Worm (Caenorhabditis elegans) whole organism, late embryonic: ENCODE measurements around the gene C40A11.7.
"Not testable (repeated sequence)": the region's sequence is repeated elsewhere in the genome, so short reads cannot be mapped to it uniquely, and the experiment has no call there.

Source experiments
- C08G9.2 ChIP-seq: sonication (generic microtip); optimal IDR thresholded peaks from 2 replicates; lab custom pipeline; 2016; ENCODE audit warnings: mild to moderate bottlenecking, missing genetic modification characterization, moderate library complexity, missing compliant biosample characterization
- F13H6.1 ChIP-seq: sonication (generic microtip); optimal IDR thresholded peaks from 2 replicates; lab custom pipeline; 2016; ENCODE audit warnings: missing genetic modification characterization, missing compliant biosample characterization
- K02D7.2 ChIP-seq: sonication (generic microtip); optimal IDR thresholded peaks from 2 replicates; lab custom pipeline; 2017; ENCODE audit warnings: mild to moderate bottlenecking, missing genetic modification characterization, missing compliant biosample characterization
- ahr-1 ChIP-seq: sonication (generic microtip); optimal IDR thresholded peaks from 2 replicates; lab custom pipeline; 2016; ENCODE audit warnings: missing genetic modification characterization, missing compliant biosample characterization
- ama-1 ChIP-seq: fragments of 150-350 bp; optimal IDR thresholded peaks from 2 replicates; lab custom pipeline; 2014
- ceh-22 ChIP-seq: sonication (generic microtip); optimal IDR thresholded peaks from 2 replicates; lab custom pipeline; 2017; ENCODE audit warnings: missing biosample characterization, missing genetic modification characterization
- ceh-31 ChIP-seq: sonication (generic microtip); optimal IDR thresholded peaks from 2 replicates; lab custom pipeline; 2016; ENCODE audit warnings: missing genetic modification characterization, missing compliant biosample characterization
- ceh-34 ChIP-seq: sonication (generic microtip); optimal IDR thresholded peaks from 2 replicates; lab custom pipeline; 2016; ENCODE audit warnings: mild to moderate bottlenecking, missing genetic modification characterization, missing compliant biosample characterization
- ceh-45 ChIP-seq: fragments of 200-800 bp; sonication (Bioruptor generic); IDR thresholded peaks from 2 replicates; pipeline ENCODE4 v1.3.6; 2022; ENCODE audit warnings: missing genetic modification reagents, missing genetic modification characterization, missing compliant biosample characterization
- ceh-48 ChIP-seq: sonication (generic microtip); optimal IDR thresholded peaks from 2 replicates; lab custom pipeline; 2016; ENCODE audit warnings: missing genetic modification characterization, inconsistent platforms, missing compliant biosample characterization
- dve-1 ChIP-seq: sonication (generic microtip); optimal IDR thresholded peaks from 2 replicates; lab custom pipeline; 2017; ENCODE audit warnings: antibody characterized with exemption, mild to moderate bottlenecking, missing genetic modification characterization, missing compliant biosample characterization
- elt-4 ChIP-seq: sonication (generic microtip); optimal IDR thresholded peaks from 2 replicates; lab custom pipeline; 2016; ENCODE audit warnings: missing genetic modification characterization, missing compliant biosample characterization
- eyg-1 ChIP-seq: sonication (generic microtip); optimal IDR thresholded peaks from 2 replicates; lab custom pipeline; 2016; ENCODE audit warnings: missing genotype, missing genetic modification characterization, missing compliant biosample characterization
- fkh-10 ChIP-seq: fragments of 150-350 bp; optimal IDR thresholded peaks from 2 replicates; lab custom pipeline; 2014; ENCODE audit warnings: missing biosample characterization, missing genetic modification reagents, missing genetic modification characterization
- fkh-6 ChIP-seq: sonication (generic microtip); optimal IDR thresholded peaks from 2 replicates; lab custom pipeline; 2016; ENCODE audit warnings: missing genetic modification characterization, missing compliant biosample characterization
- hlh-13 ChIP-seq: fragments of 200-800 bp; sonication (Bioruptor generic); optimal IDR thresholded peaks from 2 replicates; lab custom pipeline; 2018; ENCODE audit warnings: mild to moderate bottlenecking, missing genetic modification characterization, missing compliant biosample characterization
- hlh-6 ChIP-seq: sonication (generic microtip); optimal IDR thresholded peaks from 2 replicates; lab custom pipeline; 2016; ENCODE audit warnings: missing genotype, missing genetic modification characterization, missing compliant biosample characterization
- hlh-8 ChIP-seq: sonication (generic microtip); optimal IDR thresholded peaks from 2 replicates; lab custom pipeline; 2016; ENCODE audit warnings: missing genotype, missing genetic modification characterization, missing compliant biosample characterization
- madf-2 ChIP-seq: sonication (generic microtip); optimal IDR thresholded peaks from 2 replicates; lab custom pipeline; 2017; ENCODE audit warnings: missing genetic modification characterization, missing compliant biosample characterization
- mec-3 ChIP-seq: sonication (generic microtip); optimal IDR thresholded peaks from 2 replicates; lab custom pipeline; 2016; ENCODE audit warnings: borderline replicate concordance, missing genetic modification characterization, missing compliant biosample characterization
- nhr-232 ChIP-seq: sonication (generic microtip); optimal IDR thresholded peaks from 2 replicates; lab custom pipeline; 2016; ENCODE audit warnings: missing genetic modification characterization, missing compliant biosample characterization
- npax-4 ChIP-seq: sonication (generic microtip); optimal IDR thresholded peaks from 2 replicates; lab custom pipeline; 2016; ENCODE audit warnings: missing genetic modification characterization, missing compliant biosample characterization
- pag-3 ChIP-seq: sonication (generic microtip); optimal IDR thresholded peaks from 2 replicates; lab custom pipeline; 2016; ENCODE audit warnings: missing compliant biosample characterization, missing genetic modification characterization, borderline replicate concordance
- pha-2 ChIP-seq: sonication (generic microtip); optimal IDR thresholded peaks from 2 replicates; lab custom pipeline; 2017; ENCODE audit warnings: mild to moderate bottlenecking, missing genetic modification characterization, missing compliant biosample characterization
- ref-2 ChIP-seq: sonication (generic microtip); optimal IDR thresholded peaks from 2 replicates; lab custom pipeline; 2016; ENCODE audit warnings: missing genetic modification characterization, missing compliant biosample characterization
- sox-2 ChIP-seq: fragments of 200-800 bp; sonication (Bioruptor generic); IDR thresholded peaks from 2 replicates; pipeline ENCODE4 v1.3.6; 2022; ENCODE audit warnings: missing genetic modification reagents, missing genetic modification characterization, missing compliant biosample characterization
- tbx-7 ChIP-seq: sonication (generic microtip); optimal IDR thresholded peaks from 2 replicates; lab custom pipeline; 2016; ENCODE audit warnings: missing genotype, missing genetic modification characterization, missing compliant biosample characterization
- unc-3 ChIP-seq, 2 experiments: fragments of 200-800 bp in 1 of 2; sonication (Bioruptor generic) in 1 of 2; sonication (generic microtip) in 1 of 2; conservative IDR thresholded peaks in 1 of 2; optimal IDR thresholded peaks in 1 of 2; 2 replicates each; pipeline versions ENCODE4 v1.3.6 to Lab custom; 2016 to 2022; ENCODE audit warnings: missing compliant biosample characterization in 2 of 2, missing genetic modification characterization in 2 of 2, missing genetic modification reagents in 1 of 2
- unc-42 ChIP-seq: sonication (generic microtip); optimal IDR thresholded peaks from 2 replicates; lab custom pipeline; 2016; ENCODE audit warnings: missing genotype, missing genetic modification characterization, missing compliant biosample characterization
- zip-5 ChIP-seq: sonication (generic microtip); optimal IDR thresholded peaks from 2 replicates; lab custom pipeline; 2016; ENCODE audit warnings: missing genetic modification characterization, missing compliant biosample characterization
- ztf-16 ChIP-seq: sonication (generic microtip); optimal IDR thresholded peaks from 2 replicates; lab custom pipeline; 2017; ENCODE audit warnings: missing genetic modification characterization, missing compliant biosample characterization

C40A11.7 gene

DNA sequence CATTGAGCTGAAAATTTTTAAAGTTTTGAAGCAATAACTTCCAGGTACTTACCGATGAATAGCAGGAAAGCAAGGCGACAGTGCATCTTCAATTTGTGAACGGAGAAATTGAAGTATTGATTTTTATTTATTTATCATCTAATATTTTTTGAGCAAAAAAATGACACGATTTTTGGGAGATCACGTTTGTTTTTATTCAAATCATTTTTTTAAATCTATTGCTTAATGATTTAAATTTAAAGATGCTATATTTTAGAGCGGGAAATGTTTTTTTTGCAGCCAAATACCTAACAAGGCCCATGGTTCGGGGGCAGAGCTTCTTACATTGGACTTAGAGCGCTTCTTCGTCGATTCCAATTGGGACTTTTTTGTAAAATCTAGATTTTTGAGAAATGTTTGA is 16.0 kb upstream of the C40A11.7 start, which contains the start of gene C33C12.4 (continued):
- no peak for TF ChIP-seq ceh-48 (tag; lab: Kevin White, UChicago)
- TF ChIP-seq, all 69 proteins: peak for 0

DNA sequence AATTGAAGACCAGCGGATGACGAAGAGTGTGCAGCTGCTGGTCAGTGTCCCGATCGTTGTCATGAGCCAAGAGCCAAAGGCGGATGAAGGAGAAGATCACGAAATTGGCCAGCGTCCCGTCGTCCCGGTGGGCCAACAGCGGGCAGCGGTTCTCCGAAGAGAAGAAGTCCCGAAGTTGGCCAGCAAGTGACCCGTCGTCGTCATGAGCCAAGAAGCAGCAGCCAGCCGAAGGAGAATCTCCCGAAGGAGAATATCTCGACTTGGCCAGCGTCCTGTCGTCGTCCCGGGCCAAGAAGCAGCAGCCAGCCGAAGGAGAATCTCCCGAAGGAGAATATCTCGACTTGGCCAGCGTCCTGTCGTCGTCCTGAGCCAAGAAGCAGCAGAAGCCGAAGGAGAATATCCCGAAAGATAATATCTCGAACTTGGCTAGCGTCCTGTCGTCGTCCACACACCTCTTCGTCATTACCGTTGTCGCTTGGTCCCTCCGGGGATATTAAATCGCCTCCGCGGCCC is 13.0 kb upstream of the C40A11.7 start, which contains the start of gene C33C12.11:
TSS of gene C33C12.11 (minus strand) at position 463 of the 513 bp plus-strand sequence.
- TF ChIP-seq ceh-22; nhr-232 (tag; lab: Kevin White, UChicago); fkh-10 (GFP tag; lab: Kevin White, UChicago): not testable (repeated sequence)
- TF ChIP-seq, all 69 proteins: peak for 0; not testable (repeated sequence) for 69

DNA sequence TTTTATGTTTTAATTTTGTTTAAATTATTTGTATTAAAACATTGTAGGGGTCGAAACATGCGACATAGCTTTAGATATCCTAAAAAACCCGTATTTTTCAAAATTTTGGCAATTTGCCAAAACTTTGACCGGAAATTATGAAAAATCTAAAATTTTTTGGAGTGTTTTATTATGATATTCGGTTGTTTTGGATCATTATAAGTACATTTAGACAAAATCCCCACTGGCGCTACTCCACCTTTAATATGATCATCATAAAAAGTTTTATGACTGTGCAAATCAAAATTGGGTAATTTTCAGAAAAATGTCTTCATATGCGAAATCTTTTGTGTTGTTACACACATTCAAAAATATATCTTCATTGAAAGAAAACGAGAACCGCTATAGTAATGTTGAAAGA is 3.3 kb upstream of the C40A11.7 start, which contains the start of gene math-18:
TSS of gene math-18 (plus strand) at position 301 of the 400 bp plus-strand sequence.
- TF ChIP-seq C08G9.2, hlh-6, fkh-6 (tag; lab: Kevin White, UChicago): not testable (repeated sequence)

DNA sequence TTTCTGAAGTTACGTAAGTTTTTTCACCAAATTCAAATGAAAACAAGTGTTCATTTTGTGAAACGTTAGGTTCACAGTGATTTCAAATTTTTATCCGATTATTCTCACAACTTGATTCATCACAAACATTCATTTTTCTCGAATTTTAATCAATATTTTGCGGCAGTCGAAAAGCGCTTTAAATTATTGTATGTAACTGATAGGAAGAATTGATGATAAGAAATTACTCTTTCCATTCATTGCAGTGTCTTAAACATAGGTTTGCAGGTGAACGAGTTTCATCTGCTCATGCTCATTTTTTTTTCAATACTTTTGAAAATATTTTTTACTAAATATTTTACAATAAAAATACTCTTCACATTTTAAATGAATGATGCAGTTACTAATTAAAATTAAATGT is 2.1 kb upstream of the C40A11.7 start:
- TF ChIP-seq mec-3 (tag; lab: Kevin White, UChicago) = no peak
- TF ChIP-seq ref-2 (tag; lab: Kevin White, UChicago) = no peak
- TF ChIP-seq elt-4 (tag; lab: Kevin White, UChicago) = no peak
- TF ChIP-seq C08G9.2 (tag; lab: Kevin White, UChicago) = no peak
- no peak for TF ChIP-seq madf-2 (tag; lab: Kevin White, UChicago)
- no peak for TF ChIP-seq tbx-7 (tag; lab: Kevin White, UChicago)
- TF ChIP-seq ceh-34 = no peak
- TF ChIP-seq ceh-31 (tag; lab: Kevin White, UChicago) = no peak
- no peak for TF ChIP-seq hlh-8 (tag; lab: Kevin White, UChicago)
- no peak for TF ChIP-seq ceh-45 (GFP tag; lab: Robert Waterston, UW)
- no peak for TF ChIP-seq K02D7.2
- no peak for TF ChIP-seq pag-3
- TF ChIP-seq ahr-1 (tag; lab: Kevin White, UChicago) = no peak
- TF ChIP-seq pha-2 (tag; lab: Kevin White, UChicago) = no peak
- TF ChIP-seq sox-2 (GFP tag; lab: Robert Waterston, UW) = no peak
- no peak for TF ChIP-seq npax-4 (tag; lab: Kevin White, UChicago)
- TF ChIP-seq ztf-16 (tag; lab: Kevin White, UChicago) = no peak
- no peak for TF ChIP-seq fkh-6 (tag; lab: Kevin White, UChicago)

DNA sequence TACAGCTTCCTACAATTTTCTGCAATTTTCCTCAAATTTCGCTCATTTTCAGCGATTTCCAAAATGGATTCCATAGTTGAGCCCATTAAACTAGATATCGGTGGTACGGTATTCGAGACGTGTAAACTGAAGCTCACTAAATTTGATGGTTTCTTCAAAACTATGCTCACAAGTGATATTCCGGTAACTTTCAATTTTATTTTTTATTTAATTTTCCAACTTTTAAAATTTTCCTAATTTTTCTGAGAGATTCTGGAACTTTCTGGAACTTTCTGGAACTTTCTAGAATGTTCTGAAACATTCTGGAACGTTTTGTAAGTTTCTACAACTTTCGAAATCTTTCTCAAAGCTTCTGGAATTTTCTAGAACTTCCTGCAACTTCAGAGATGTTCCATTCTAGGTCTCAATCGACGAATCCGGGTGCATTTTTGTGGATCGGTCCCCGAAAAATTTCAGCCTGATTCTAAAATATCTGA is 3.4 kb downstream of the C40A11.7 start, which contains the start of gene C40A11.2:
TSS of gene C40A11.2 (plus strand) at position 51 of the 476 bp plus-strand sequence.
- TF ChIP-seq eyg-1 (no peak), tbx-7 (tag; lab: Kevin White, UChicago) (no peak), fkh-10 (GFP tag; lab: Kevin White, UChicago) (no peak), zip-5 (no peak), hlh-13 (GFP tag; lab: Kevin White, UChicago) (no peak), unc-3 (GFP tag; conservative IDR thresholded peaks at IDR 0.05; lab: Robert Waterston, UW) (no peak), unc-3 (tag; optimal IDR thresholded peaks at IDR 0.05; lab: Kevin White, UChicago) (no peak), F13H6.1 (no peak), ama-1 (lab: Kevin White, UChicago) (no peak), ceh-22 (no peak), dve-1 (tag; lab: Kevin White, UChicago) (no peak), elt-4 (tag; lab: Kevin White, UChicago) (no peak), unc-42 (tag; lab: Kevin White, UChicago) (no peak)

DNA sequence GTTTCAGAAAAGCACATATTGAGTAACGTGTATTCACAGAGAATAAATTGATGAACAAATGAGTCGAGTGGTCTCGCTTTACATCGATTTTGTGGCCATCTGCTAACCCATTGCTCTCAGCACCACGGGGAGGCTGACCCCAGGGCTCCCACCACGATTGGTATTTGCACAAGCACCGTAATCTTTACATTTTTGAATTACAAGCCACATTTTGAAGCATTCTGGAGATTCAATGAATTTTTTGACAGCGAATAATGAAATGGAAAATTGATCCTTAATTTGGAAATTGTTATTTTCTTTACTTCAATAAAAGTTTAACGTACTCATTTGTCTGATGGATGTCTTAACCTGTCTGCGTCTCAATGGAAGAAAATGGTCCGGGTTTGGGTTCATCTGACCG is 4.8 kb downstream of the C40A11.7 start, which contains the start of gene C40A11.6:
TSS of gene C40A11.6 (minus strand) at position 101 of the 400 bp plus-strand sequence.
- TF ChIP-seq ceh-22 = no peak
- TF ChIP-seq, all 69 proteins: peak for 0
